Worm (Caenorhabditis elegans): ENCODE measurements around the gene M02F4.2.

- no peak for TF ChIP-seq cnd-1 (tag; optimal IDR thresholded peaks at IDR 0.05)
- no peak for TF ChIP-seq nhr-237 (tag; optimal IDR thresholded peaks at IDR 0.05)
These were observed 27.6 kb upstream of the M02F4.2 start for ce11 chrX:3061698-3062097.

Measured in whole organism, mixed stage, embryonic.